Fruit fly (Drosophila melanogaster): ENCODE results near the gene Zmynd10.
A peak's percentile ranks its signal among the peaks of the same experiment; 100 is the strongest.

Gene Zmynd10

dm6 chr3L:13006490-13006889 is 19.7 kb downstream of the Zmynd10 start, which contains the start of gene CG11263 (continued):
- TF ChIP-seq chn (GFP tag; optimal IDR thresholded peaks at IDR 0.05) = peak; percentile 53
- TF ChIP-seq CG14441 (GFP tag; IDR thresholded peaks at IDR 0.05) = 0 out of 2 replicates have a peak, but pooled peaks have one; percentile 26
- peak; percentile 75 for TF ChIP-seq vnd (GFP tag; IDR thresholded peaks at IDR 0.05; ENCODE audit: partially characterized antibody)
- TF ChIP-seq CG4282 (GFP tag; optimal IDR thresholded peaks at IDR 0.05) = no peak
- TF ChIP-seq Oaz (GFP tag; IDR thresholded peaks at IDR 0.05) = no peak
- TF ChIP-seq HHEX (GFP tag; optimal IDR thresholded peaks at IDR 0.05) = no peak
- TF ChIP-seq hb (GFP tag; IDR thresholded peaks at IDR 0.05; ENCODE audit: partially characterized antibody) = peak; percentile 83
- no peak for TF ChIP-seq CG13894 (tag; optimal IDR thresholded peaks at IDR 0.05)
- TF ChIP-seq Usf (GFP tag; optimal IDR thresholded peaks at IDR 0.05) = no peak
- TF ChIP-seq cwo (GFP tag; optimal IDR thresholded peaks at IDR 0.05) = no peak
- peak; percentile 66 for TF ChIP-seq gro (GFP tag; optimal IDR thresholded peaks at IDR 0.05)
- TF ChIP-seq jing (GFP tag; optimal IDR thresholded peaks at IDR 0.05) = no peak
- no peak for TF ChIP-seq CG16779 (GFP tag; IDR thresholded peaks at IDR 0.05)
- TF ChIP-seq Gsc (GFP tag; IDR thresholded peaks at IDR 0.05) = no peak
- TF ChIP-seq sd (tag; optimal IDR thresholded peaks at IDR 0.05) = no peak
- TF ChIP-seq Lhr (GFP tag; optimal IDR thresholded peaks at IDR 0.05) = peak; percentile 73
- TF ChIP-seq H2.0 (GFP tag; IDR thresholded peaks at IDR 0.05) = peak; percentile 36; the same call in 1 of the 2 replicates
- TF ChIP-seq slou (GFP tag; optimal IDR thresholded peaks at IDR 0.05) = peak; percentile 64
- no peak for TF ChIP-seq crol (GFP tag; IDR thresholded peaks at IDR 0.05)
- peak; percentile 94 for TF ChIP-seq Med (GFP tag)
- TF ChIP-seq ro (GFP tag; IDR thresholded peaks at IDR 0.05) = no peak
- TF ChIP-seq ftz-f1 (GFP tag; optimal IDR thresholded peaks at IDR 0.05) = no peak
- peak; percentile 46 for TF ChIP-seq unpg (GFP tag; optimal IDR thresholded peaks at IDR 0.05)
- no peak for TF ChIP-seq CG1233 (GFP tag; optimal IDR thresholded peaks at IDR 0.05)
- peak; percentile 54 for TF ChIP-seq maf-S (GFP tag; optimal IDR thresholded peaks at IDR 0.05)
- TF ChIP-seq CG1529 (GFP tag; optimal IDR thresholded peaks at IDR 0.05) = no peak
- TF ChIP-seq D19B (GFP tag; optimal IDR thresholded peaks at IDR 0.05) = peak; percentile 38
- TF ChIP-seq CG1024 (GFP tag; IDR thresholded peaks at IDR 0.05) = no peak
- peak; percentile 74 for TF ChIP-seq zen2 (GFP tag; IDR thresholded peaks at IDR 0.05; ENCODE audit: partially characterized antibody)
- no peak for TF ChIP-seq zen (tag; optimal IDR thresholded peaks at IDR 0.05)
- peak; percentile 39 for TF ChIP-seq Hr3 (GFP tag; optimal IDR thresholded peaks at IDR 0.05)
- TF ChIP-seq Hmr (GFP tag; optimal IDR thresholded peaks at IDR 0.05) = peak; percentile 71
- no peak for TF ChIP-seq CG10274 (GFP tag; optimal IDR thresholded peaks at IDR 0.05)
- peak; percentile 46 for TF ChIP-seq nmo (GFP tag; optimal IDR thresholded peaks at IDR 0.05)
- TF ChIP-seq CG2199 (GFP tag; IDR thresholded peaks at IDR 0.05) = peak; percentile 48; the same call in 1 of the 3 replicates
- TF ChIP-seq CG4820 (GFP tag; optimal IDR thresholded peaks at IDR 0.05) = peak; percentile 43
- no peak for TF ChIP-seq ab (GFP tag; optimal IDR thresholded peaks at IDR 0.05)
- no peak for TF ChIP-seq ham (GFP tag; IDR thresholded peaks at IDR 0.05)
- peak; percentile 24 for TF ChIP-seq CG8089 (GFP tag; optimal IDR thresholded peaks at IDR 0.05)
- TF ChIP-seq sr (GFP tag; IDR thresholded peaks at IDR 0.05) = no peak
- TF ChIP-seq E2f1 (GFP tag; IDR thresholded peaks at IDR 0.05) = peak; percentile 50

- TF ChIP-seq Hr51 (GFP tag; optimal IDR thresholded peaks at IDR 0.05) (no peak), CG4282 (GFP tag; optimal IDR thresholded peaks at IDR 0.05) (no peak), CG6683 (GFP tag; optimal IDR thresholded peaks at IDR 0.05) (no peak), Mad (GFP tag; optimal IDR thresholded peaks at IDR 0.05) (no peak), CG10147 (GFP tag; optimal IDR thresholded peaks at IDR 0.05) (no peak), CG7963 (GFP tag; IDR thresholded peaks at IDR 0.05; ENCODE audit: partially characterized antibody) (no peak), CG3281 (GFP tag; optimal IDR thresholded peaks at IDR 0.05) (no peak), ato (GFP tag; IDR thresholded peaks at IDR 0.05; ENCODE audit: partially characterized antibody) (no peak), CG31365 (tag; optimal IDR thresholded peaks at IDR 0.05) (no peak), CTCF (GFP tag; optimal IDR thresholded peaks at IDR 0.05) (no peak), CkIIα-i1 (GFP tag; IDR thresholded peaks at IDR 0.05) (no peak), CG12769 (tag; optimal IDR thresholded peaks at IDR 0.05) (no peak), CG6272 (GFP tag; IDR thresholded peaks at IDR 0.05) (no peak), CG4820 (GFP tag; optimal IDR thresholded peaks at IDR 0.05) (no peak), Hr3 (GFP tag; optimal IDR thresholded peaks at IDR 0.05) (no peak)
Measured at dm6 chr3L:12994835-12995234, 31.4 kb downstream of the Zmynd10 start, which contains the start of gene CG11262. Gene CG11262, plus strand, starts transcription at chr3L:12995135.
